Worm (Caenorhabditis elegans): ENCODE data around the gene T08B6.9.

Gene T08B6.9

DNA sequence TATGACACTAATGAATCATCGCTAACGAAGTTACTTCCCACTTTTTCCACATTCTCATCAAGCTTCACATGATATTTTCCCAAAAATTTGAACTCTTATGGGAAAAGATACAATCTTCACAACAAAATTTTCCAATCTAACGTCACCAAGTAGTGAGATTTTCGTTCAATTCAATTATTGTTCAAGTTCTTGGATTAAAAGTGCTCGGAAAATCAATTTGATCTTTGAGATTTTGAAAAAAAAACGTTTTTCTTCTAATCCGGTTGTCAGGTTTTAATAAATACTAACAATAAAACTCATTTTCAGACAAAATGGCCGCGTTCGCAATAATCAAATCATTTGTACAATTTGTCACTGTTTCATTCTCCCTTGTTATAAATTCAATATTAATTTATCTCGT lies 43.5 kb downstream of the T08B6.9 start, which contains the start of gene str-153:
TSS of gene str-153 (plus strand) at position 301 of the 400 bp plus-strand sequence.
- TF ChIP-seq nhr-2 (tag; optimal IDR thresholded peaks at IDR 0.05) (no peak), unc-62 (GFP tag; optimal IDR thresholded peaks at IDR 0.05) (no peak), sem-2 (GFP tag; optimal IDR thresholded peaks at IDR 0.05) (no peak), ces-1 (GFP tag; optimal IDR thresholded peaks at IDR 0.05) (no peak), sptf-1 (tag; optimal IDR thresholded peaks at IDR 0.05) (no peak), nhr-76 (tag; optimal IDR thresholded peaks at IDR 0.05) (no peak), ceh-43 (GFP tag; optimal IDR thresholded peaks at IDR 0.05) (no peak), blmp-1 (tag; optimal IDR thresholded peaks at IDR 0.05) (no peak), nhr-28 (tag; optimal IDR thresholded peaks at IDR 0.05) (no peak), elt-3 (tag; optimal IDR thresholded peaks at IDR 0.05) (no peak), cnd-1 (tag; optimal IDR thresholded peaks at IDR 0.05) (no peak), nhr-12 (tag; optimal IDR thresholded peaks at IDR 0.05) (no peak), unc-120 (tag; optimal IDR thresholded peaks at IDR 0.05; ENCODE audit: poor library complexity, severe bottlenecking) (no peak), ceh-83 (GFP tag; optimal IDR thresholded peaks at IDR 0.05) (no peak), mep-1 (tag; optimal IDR thresholded peaks at IDR 0.05) (no peak), zip-8 (tag; optimal IDR thresholded peaks at IDR 0.05) (no peak), elt-1 (tag; optimal IDR thresholded peaks at IDR 0.05; ENCODE audit: borderline replicate concordance, insufficient read depth) (no peak)

ce11 chrIV:4937647-4938046 lies 47.0 kb downstream of the T08B6.9 start, which contains the start of gene fbxa-86:
Gene fbxa-86 (minus strand): TSS chrIV:4938013.
- no peak for TF ChIP-seq ces-1 (GFP tag; optimal IDR thresholded peaks at IDR 0.05)
- no peak for TF ChIP-seq lin-13 (tag; optimal IDR thresholded peaks at IDR 0.05)
- TF ChIP-seq mls-2 (tag; optimal IDR thresholded peaks at IDR 0.05): no peak
- no peak for TF ChIP-seq lin-32 (GFP tag; optimal IDR thresholded peaks at IDR 0.05)
- TF ChIP-seq mab-5 (tag; optimal IDR thresholded peaks at IDR 0.05): no peak
- no peak for TF ChIP-seq bed-3 (GFP tag; optimal IDR thresholded peaks at IDR 0.05)
- TF ChIP-seq flh-1 (GFP tag; optimal IDR thresholded peaks at IDR 0.05): no peak

DNA sequence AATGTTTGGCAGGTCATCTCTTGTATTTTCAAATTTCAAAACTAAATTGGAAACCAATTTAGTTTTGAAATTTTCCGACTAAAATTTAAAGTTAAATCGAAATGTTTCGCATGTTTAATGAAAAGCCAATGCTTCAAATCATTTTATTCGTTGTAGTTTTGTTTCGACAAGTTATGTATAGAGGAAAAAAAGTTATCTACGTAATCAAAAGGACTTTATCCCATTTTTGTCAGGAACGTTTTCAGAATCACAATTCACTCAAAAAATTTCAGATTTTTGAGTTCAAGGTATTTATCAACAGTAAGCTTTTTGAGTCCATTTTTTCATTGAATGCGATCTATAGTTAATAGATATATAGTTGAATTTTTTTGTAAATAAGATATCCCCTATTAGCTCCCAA lies 48.0 kb downstream of the T08B6.9 start, which contains the start of gene str-168:
TSS of gene str-168 (plus strand) at position 301 of the 400 bp plus-strand sequence.
- TF ChIP-seq ceh-39 (tag; optimal IDR thresholded peaks at IDR 0.05): no peak
- no peak for TF ChIP-seq bed-3 (GFP tag; optimal IDR thresholded peaks at IDR 0.05)
- TF ChIP-seq zip-8 (tag; optimal IDR thresholded peaks at IDR 0.05): no peak
- TF ChIP-seq nhr-12 (tag; optimal IDR thresholded peaks at IDR 0.05): no peak
- no peak for TF ChIP-seq tbx-8 (GFP tag; optimal IDR thresholded peaks at IDR 0.05)
- no peak for TF ChIP-seq snpc-4 (tag; optimal IDR thresholded peaks at IDR 0.05)
- TF ChIP-seq lsy-2 (tag; optimal IDR thresholded peaks at IDR 0.05): no peak
- no peak for TF ChIP-seq hlh-1 (tag; optimal IDR thresholded peaks at IDR 0.05)
- no peak for TF ChIP-seq unc-39 (tag; optimal IDR thresholded peaks at IDR 0.05)
- TF ChIP-seq sptf-1 (tag; optimal IDR thresholded peaks at IDR 0.05): no peak
- TF ChIP-seq ztf-11 (tag; optimal IDR thresholded peaks at IDR 0.05): no peak
- TF ChIP-seq M03D4.4 (tag; optimal IDR thresholded peaks at IDR 0.05): no peak
- no peak for TF ChIP-seq elt-1 (tag; optimal IDR thresholded peaks at IDR 0.05; ENCODE audit: borderline replicate concordance, insufficient read depth)
- no peak for TF ChIP-seq cnd-1 (tag; optimal IDR thresholded peaks at IDR 0.05)
- TF ChIP-seq nhr-28 (tag; optimal IDR thresholded peaks at IDR 0.05): no peak
- no peak for TF ChIP-seq nhr-76 (tag; optimal IDR thresholded peaks at IDR 0.05)
- TF ChIP-seq flh-1 (GFP tag; optimal IDR thresholded peaks at IDR 0.05): no peak

ce11 chrIV:4941681-4942080 lies 51.0 kb downstream of the T08B6.9 start, which contains the start of gene Y9C9A.5:
Gene Y9C9A.5 (plus strand): TSS chrIV:4941981.
- no peak for TF ChIP-seq mab-5 (tag; optimal IDR thresholded peaks at IDR 0.05)
- no peak for TF ChIP-seq sem-2 (GFP tag; optimal IDR thresholded peaks at IDR 0.05)
- no peak for TF ChIP-seq zip-8 (tag; optimal IDR thresholded peaks at IDR 0.05)
- TF ChIP-seq unc-39 (tag; optimal IDR thresholded peaks at IDR 0.05): no peak
- no peak for TF ChIP-seq tbx-8 (GFP tag; optimal IDR thresholded peaks at IDR 0.05)
- no peak for TF ChIP-seq ztf-11 (tag; optimal IDR thresholded peaks at IDR 0.05)
- TF ChIP-seq unc-120 (tag; optimal IDR thresholded peaks at IDR 0.05; ENCODE audit: poor library complexity, severe bottlenecking): no peak
- no peak for TF ChIP-seq bed-3 (GFP tag; optimal IDR thresholded peaks at IDR 0.05)
- no peak for TF ChIP-seq nhr-237 (tag; optimal IDR thresholded peaks at IDR 0.05)
- no peak for TF ChIP-seq ces-1 (GFP tag; optimal IDR thresholded peaks at IDR 0.05)
- no peak for TF ChIP-seq lin-32 (GFP tag; optimal IDR thresholded peaks at IDR 0.05)
- no peak for TF ChIP-seq ham-2 (GFP tag; optimal IDR thresholded peaks at IDR 0.05)
- no peak for TF ChIP-seq ceh-83 (GFP tag; optimal IDR thresholded peaks at IDR 0.05)
- TF ChIP-seq flh-1 (GFP tag; optimal IDR thresholded peaks at IDR 0.05): no peak
- no peak for TF ChIP-seq elt-3 (tag; optimal IDR thresholded peaks at IDR 0.05)
- TF ChIP-seq cnd-1 (tag; optimal IDR thresholded peaks at IDR 0.05): no peak
- no peak for TF ChIP-seq sptf-1 (tag; optimal IDR thresholded peaks at IDR 0.05)
- no peak for TF ChIP-seq hlh-1 (tag; optimal IDR thresholded peaks at IDR 0.05)
